Fruit fly (Drosophila melanogaster): ENCODE results near the gene Bin1.
A peak's percentile ranks its signal among the peaks of the same experiment; 100 is the strongest.

Gene Bin1

dm6 chr3R:16146632-16147453 is 42.5 kb downstream of the Bin1 start, which contains the start of the genes Mic26-27 and CG5916 (continued):
- TF ChIP-seq CG4328 (GFP tag; optimal IDR thresholded peaks at IDR 0.05) = peak; percentile 47
- peak; percentile 84 for TF ChIP-seq Mrtf (GFP tag; IDR thresholded peaks at IDR 0.05)
- TF ChIP-seq Oaz (GFP tag; IDR thresholded peaks at IDR 0.05) = peak; percentile 79
- TF ChIP-seq D19B (GFP tag; optimal IDR thresholded peaks at IDR 0.05) = no peak
- TF ChIP-seq gcm2 (GFP tag; optimal IDR thresholded peaks at IDR 0.05) = peak; percentile 25
- TF ChIP-seq CG34422 (GFP tag; IDR thresholded peaks at IDR 0.05) = peak; percentile 87
- peak; percentile 79 for TF ChIP-seq CG31441 (GFP tag; IDR thresholded peaks at IDR 0.05)
- TF ChIP-seq wek (GFP tag; optimal IDR thresholded peaks at IDR 0.05) = peak; percentile 39
- peak; percentile 91 for TF ChIP-seq CG7786 (GFP tag; optimal IDR thresholded peaks at IDR 0.05)
- TF ChIP-seq org-1 (GFP tag; optimal IDR thresholded peaks at IDR 0.05) = peak; percentile 14
- TF ChIP-seq fd96Cb (tag; optimal IDR thresholded peaks at IDR 0.05) = peak; percentile 59
- TF ChIP-seq CG8359 (GFP tag; optimal IDR thresholded peaks at IDR 0.05; ENCODE audit: borderline replicate concordance) = no peak
- TF ChIP-seq CG13775 (GFP tag; optimal IDR thresholded peaks at IDR 0.05) = peak; percentile 97
- TF ChIP-seq CG15073 (GFP tag; optimal IDR thresholded peaks at IDR 0.05) = no peak
- TF ChIP-seq Ets65A (GFP tag) = peak; percentile 99
- TF ChIP-seq CG14965 (GFP tag; optimal IDR thresholded peaks at IDR 0.05; ENCODE audit: borderline replicate concordance) = peak; percentile 7
- peak; percentile 84 for TF ChIP-seq CHES-1-like (GFP tag; optimal IDR thresholded peaks at IDR 0.05)
- peak; percentile 87 for TF ChIP-seq row (GFP tag; IDR thresholded peaks at IDR 0.05)
- peak; percentile 100 for TF ChIP-seq hb (GFP tag; IDR thresholded peaks at IDR 0.05; ENCODE audit: partially characterized antibody)
- no peak for TF ChIP-seq CG18599 (GFP tag; optimal IDR thresholded peaks at IDR 0.05)
- TF ChIP-seq dati (GFP tag; IDR thresholded peaks at IDR 0.05) = no peak
- peak; percentile 73 for TF ChIP-seq Gug (GFP tag; IDR thresholded peaks at IDR 0.05)
- peak; percentile 8 for TF ChIP-seq en (GFP tag; optimal IDR thresholded peaks at IDR 0.05)
- TF ChIP-seq nerfin-1 (tag; optimal IDR thresholded peaks at IDR 0.05) = peak; percentile 82
- TF ChIP-seq sd (tag; optimal IDR thresholded peaks at IDR 0.05) = peak; percentile 52
- TF ChIP-seq ems (GFP tag; optimal IDR thresholded peaks at IDR 0.05) = peak; percentile 56
- no peak for TF ChIP-seq usp (GFP tag; optimal IDR thresholded peaks at IDR 0.05)
- peak; percentile 75 for TF ChIP-seq Side (GFP tag; optimal IDR thresholded peaks at IDR 0.05)
- no peak for TF ChIP-seq B-H2 (GFP tag; optimal IDR thresholded peaks at IDR 0.05)
- peak; percentile 84 for TF ChIP-seq CoRest (tag; optimal IDR thresholded peaks at IDR 0.05)
- TF ChIP-seq stwl (tag; optimal IDR thresholded peaks at IDR 0.05) = peak; percentile 81
- peak; percentile 67; the same call in 1 of the 3 replicates for TF ChIP-seq CG11093 (GFP tag; IDR thresholded peaks at IDR 0.05)
- TF ChIP-seq CG8765 (GFP tag; IDR thresholded peaks at IDR 0.05) = peak; percentile 86; the same call in 1 of the 2 replicates
- peak; percentile 66 for TF ChIP-seq CG8089 (GFP tag; optimal IDR thresholded peaks at IDR 0.05)
- peak; percentile 94 for TF ChIP-seq Sry-δ (GFP tag; optimal IDR thresholded peaks at IDR 0.05)
- TF ChIP-seq Hand (GFP tag; optimal IDR thresholded peaks at IDR 0.05) = no peak
- peak; percentile 91 for TF ChIP-seq Usf (GFP tag; optimal IDR thresholded peaks at IDR 0.05)
- 0 out of 2 replicates have a peak, but pooled peaks have one; percentile 53 for TF ChIP-seq ro (GFP tag; IDR thresholded peaks at IDR 0.05)
- TF ChIP-seq kah (GFP tag; optimal IDR thresholded peaks at IDR 0.05) = no peak
- peak; percentile 70 for TF ChIP-seq CG12104 (GFP tag; optimal IDR thresholded peaks at IDR 0.05)
- no peak for TF ChIP-seq crol (GFP tag; IDR thresholded peaks at IDR 0.05)
- TF ChIP-seq gt (GFP tag; IDR thresholded peaks at IDR 0.05) = peak; percentile 83
- TF ChIP-seq slbo (GFP tag; IDR thresholded peaks at IDR 0.05) = peak; percentile 94
- peak; percentile 65 for TF ChIP-seq gsb-n (tag; optimal IDR thresholded peaks at IDR 0.05)
- peak; percentile 75 for TF ChIP-seq Bdp1 (GFP tag; optimal IDR thresholded peaks at IDR 0.05)
- TF ChIP-seq emc (GFP tag; optimal IDR thresholded peaks at IDR 0.05) = peak; percentile 50
- TF ChIP-seq disco-r (GFP tag; optimal IDR thresholded peaks at IDR 0.05) = peak; percentile 86
- TF ChIP-seq CG16779 (GFP tag; IDR thresholded peaks at IDR 0.05) = peak; percentile 56; the same call in 1 of the 2 replicates
- TF ChIP-seq NC2β (GFP tag; optimal IDR thresholded peaks at IDR 0.05) = peak; percentile 85
- TF ChIP-seq mam (GFP tag; optimal IDR thresholded peaks at IDR 0.05) = peak; percentile 78
